Fruit fly (Drosophila melanogaster) whole organism, embryonic: ENCODE results near the gene lobo.

Source experiments
- Ada2b ChIP-seq: fragments of 200-800 bp; sonication (Bioruptor generic); IDR thresholded peaks from 2 replicates; pipeline ENCODE4 v1.3.6; 2022; ENCODE audit warnings: missing biosample characterization, missing genetic modification characterization
- Asciz ChIP-seq: fragments of 200-800 bp; sonication (Bioruptor generic); optimal IDR thresholded peaks from 2 replicates; lab custom pipeline; 2017; ENCODE audit warnings: missing biosample characterization, mild to moderate bottlenecking, missing genetic modification characterization, missing genetic modification reagents
- BtbVII ChIP-seq: fragments of 200-800 bp; sonication (Bioruptor generic); optimal IDR thresholded peaks from 3 replicates; lab custom pipeline; 2017; ENCODE audit warnings: missing biosample characterization, mild to moderate bottlenecking, missing genetic modification characterization
- CG10543 ChIP-seq: fragments of 200-800 bp; sonication (Bioruptor generic); optimal IDR thresholded peaks from 3 replicates; lab custom pipeline; 2017; ENCODE audit warnings: missing biosample characterization, mild to moderate bottlenecking, missing genetic modification characterization, moderate library complexity
- CG10654 ChIP-seq: fragments of 200-800 bp; sonication (Bioruptor generic); optimal IDR thresholded peaks from 2 replicates; lab custom pipeline; 2016; ENCODE audit warnings: missing biosample characterization, missing genetic modification characterization
- CG11723 ChIP-seq: fragments of 200-800 bp; sonication (Bioruptor generic); optimal IDR thresholded peaks from 2 replicates; lab custom pipeline; 2017; ENCODE audit warnings: missing biosample characterization, mild to moderate bottlenecking, missing genetic modification characterization
- CG12104 ChIP-seq: fragments of 200-800 bp; sonication (Bioruptor generic); optimal IDR thresholded peaks from 3 replicates; lab custom pipeline; 2016; ENCODE audit warnings: missing biosample characterization, missing genetic modification characterization
- CG12299 ChIP-seq: fragments of 200-800 bp; sonication (Bioruptor generic); optimal IDR thresholded peaks from 2 replicates; lab custom pipeline; 2018; ENCODE audit warnings: missing biosample characterization, mild to moderate bottlenecking, missing genetic modification characterization
- CG13775 ChIP-seq: fragments of 200-800 bp; sonication (Bioruptor generic); optimal IDR thresholded peaks from 3 replicates; lab custom pipeline; 2017; ENCODE audit warnings: missing biosample characterization, mild to moderate bottlenecking, missing genetic modification characterization
- CG13894 ChIP-seq: fragments of 200-800 bp; sonication (Bioruptor generic); optimal IDR thresholded peaks from 3 replicates; lab custom pipeline; 2018; ENCODE audit warnings: missing biosample characterization, mild to moderate bottlenecking, missing genetic modification characterization, moderate library complexity
- CG14014 ChIP-seq: fragments of 200-800 bp; sonication (Bioruptor generic); IDR thresholded peaks from 2 replicates; pipeline ENCODE4 v1.3.6; 2022; ENCODE audit warnings: missing biosample characterization, missing genetic modification characterization
- CG1529 ChIP-seq: fragments of 200-800 bp; sonication (Bioruptor generic); optimal IDR thresholded peaks from 3 replicates; lab custom pipeline; 2018; ENCODE audit warnings: missing biosample characterization, missing genetic modification characterization
- CG16813 ChIP-seq: fragments of 200-800 bp; sonication (Bioruptor generic); IDR thresholded peaks from 3 replicates; pipeline ENCODE4 v1.3.6; 2022; ENCODE audit warnings: missing biosample characterization, missing genetic modification characterization; ENCODE audit not compliant: partially characterized antibody
- CG18011 ChIP-seq: fragments of 200-800 bp; sonication (Bioruptor generic); optimal IDR thresholded peaks from 2 replicates; lab custom pipeline; 2017; ENCODE audit warnings: missing biosample characterization, missing genetic modification characterization, mild to moderate bottlenecking, moderate library complexity, missing genotype
- CG2120 ChIP-seq: fragments of 200-800 bp; sonication (Bioruptor generic); optimal IDR thresholded peaks from 3 replicates; lab custom pipeline; 2016; ENCODE audit warnings: missing biosample characterization, missing genetic modification characterization
- CG3281 ChIP-seq: fragments of 200-800 bp; sonication (Bioruptor generic); optimal IDR thresholded peaks from 3 replicates; lab custom pipeline; 2017; ENCODE audit warnings: missing biosample characterization, mild to moderate bottlenecking, missing genetic modification characterization
- CG3847 ChIP-seq: fragments of 200-800 bp; sonication (Bioruptor generic); IDR thresholded peaks from 2 replicates; pipeline ENCODE4 v1.3.6; 2022; ENCODE audit warnings: missing biosample characterization, missing genetic modification characterization
- CG4617 ChIP-seq: fragments of 200-800 bp; sonication (Bioruptor generic); optimal IDR thresholded peaks from 3 replicates; lab custom pipeline; 2016; ENCODE audit warnings: missing biosample characterization, missing genetic modification characterization, borderline replicate concordance
- CG4854 ChIP-seq: fragments of 200-800 bp; sonication (Bioruptor generic); optimal IDR thresholded peaks from 2 replicates; lab custom pipeline; 2016; ENCODE audit warnings: missing biosample characterization, missing genetic modification characterization, inconsistent platforms
- CG7372 ChIP-seq: fragments of 200-800 bp; sonication (Bioruptor generic); IDR thresholded peaks from 2 replicates; pipeline ENCODE4 v1.3.6; 2022; ENCODE audit warnings: missing biosample characterization, missing genetic modification characterization
- CG7987 ChIP-seq: fragments of 200-800 bp; sonication (Bioruptor generic); optimal IDR thresholded peaks from 2 replicates; lab custom pipeline; 2018; ENCODE audit warnings: missing biosample characterization, mild to moderate bottlenecking, missing genetic modification characterization, moderate library complexity
- CG8089 ChIP-seq: fragments of 200-800 bp; sonication (Bioruptor generic); optimal IDR thresholded peaks from 3 replicates; lab custom pipeline; 2016; ENCODE audit warnings: missing biosample characterization, missing genetic modification characterization
- Camta ChIP-seq: fragments of 200-800 bp; sonication (Bioruptor generic); optimal IDR thresholded peaks from 2 replicates; lab custom pipeline; 2016; ENCODE audit warnings: missing biosample characterization, missing genetic modification characterization
- Chrac-16 ChIP-seq: fragments of 200-800 bp; sonication (Bioruptor generic); optimal IDR thresholded peaks from 3 replicates; lab custom pipeline; 2016; ENCODE audit warnings: missing biosample characterization, missing genetic modification characterization
- CrebB ChIP-seq: fragments of 200-800 bp; sonication (Bioruptor generic); optimal IDR thresholded peaks from 3 replicates; lab custom pipeline; 2018; ENCODE audit warnings: missing biosample characterization, mild to moderate bottlenecking, missing genetic modification characterization
- Dfd ChIP-seq, 2 experiments: fragments of >200 bp; optimal IDR thresholded peaks; 2 replicates each; lab custom pipeline; 2017; ENCODE audit warnings: missing biosample characterization in 2 of 2, missing genetic modification characterization in 2 of 2
- Elba2 ChIP-seq: fragments of 200-800 bp; sonication (Bioruptor generic); optimal IDR thresholded peaks from 3 replicates; lab custom pipeline; 2016; ENCODE audit warnings: missing biosample characterization, missing genetic modification characterization
- Ets65A ChIP-seq: fragments of 200-800 bp; sonication (Bioruptor generic); peaks from one replicate; lab custom pipeline; 2016; ENCODE audit warnings: missing biosample characterization, missing genetic modification characterization
- Gsc ChIP-seq: fragments of 200-800 bp; sonication (Bioruptor generic); IDR thresholded peaks from 2 replicates; pipeline ENCODE4 v1.3.6; 2022; ENCODE audit warnings: missing biosample characterization, missing genetic modification characterization
- Hand ChIP-seq: fragments of 200-800 bp; sonication (Bioruptor generic); optimal IDR thresholded peaks from 2 replicates; lab custom pipeline; 2017; ENCODE audit warnings: mild to moderate bottlenecking, missing biosample characterization, missing genetic modification reagents, missing genetic modification characterization
- Hsf ChIP-seq: fragments of 200-800 bp; sonication (Bioruptor generic); optimal IDR thresholded peaks from 3 replicates; lab custom pipeline; 2016; ENCODE audit warnings: missing biosample characterization, missing genetic modification characterization
- Mes4 ChIP-seq: fragments of 200-800 bp; sonication (Bioruptor generic); optimal IDR thresholded peaks from 2 replicates; lab custom pipeline; 2016; ENCODE audit warnings: missing biosample characterization, missing genetic modification characterization
- YL-1 ChIP-seq: fragments of 200-800 bp; sonication (Bioruptor generic); optimal IDR thresholded peaks from 3 replicates; lab custom pipeline; 2017; ENCODE audit warnings: missing biosample characterization, mild to moderate bottlenecking, missing genetic modification characterization
- ab ChIP-seq: fragments of 200-800 bp; sonication (Bioruptor generic); optimal IDR thresholded peaks from 2 replicates; lab custom pipeline; 2016; ENCODE audit warnings: missing biosample characterization, missing genetic modification characterization
- al ChIP-seq: fragments of 200-800 bp; sonication (Bioruptor generic); IDR thresholded peaks from 2 replicates; pipeline ENCODE4 v1.3.6; 2022; ENCODE audit warnings: missing biosample characterization, missing genetic modification characterization
- amos ChIP-seq: fragments of 200-800 bp; sonication (Bioruptor generic); IDR thresholded peaks from 2 replicates; pipeline ENCODE4 v1.3.6; 2022; ENCODE audit warnings: missing biosample characterization, missing genetic modification characterization; ENCODE audit not compliant: partially characterized antibody
- chn ChIP-seq: fragments of 200-800 bp; sonication (Bioruptor generic); optimal IDR thresholded peaks from 2 replicates; lab custom pipeline; 2016; ENCODE audit warnings: missing biosample characterization, missing genetic modification characterization
- dati ChIP-seq: fragments of 200-800 bp; sonication (Bioruptor generic); IDR thresholded peaks from 2 replicates; pipeline ENCODE4 v1.3.6; 2022; ENCODE audit warnings: missing biosample characterization, missing genetic modification characterization
- eve ChIP-seq, 2 experiments: fragments of >200 bp; optimal IDR thresholded peaks; 2 replicates each; lab custom pipeline; 2017; ENCODE audit warnings: missing biosample characterization in 2 of 2, missing genetic modification characterization in 2 of 2
- eyg ChIP-seq: fragments of 200-800 bp; sonication (Bioruptor generic); optimal IDR thresholded peaks from 3 replicates; lab custom pipeline; 2016; ENCODE audit warnings: missing biosample characterization, missing genetic modification characterization
- gcm2 ChIP-seq: fragments of 200-800 bp; sonication (Bioruptor generic); optimal IDR thresholded peaks from 2 replicates; lab custom pipeline; 2016; ENCODE audit warnings: missing biosample characterization, missing genetic modification characterization
- mld ChIP-seq: fragments of 200-800 bp; sonication (Bioruptor generic); IDR thresholded peaks from 3 replicates; pipeline ENCODE4 v1.3.6; 2022; ENCODE audit warnings: missing biosample characterization, missing genetic modification characterization; ENCODE audit not compliant: partially characterized antibody
- oc ChIP-seq: fragments of 200-800 bp; sonication (Bioruptor generic); optimal IDR thresholded peaks from 2 replicates; lab custom pipeline; 2018; ENCODE audit warnings: missing biosample characterization, mild to moderate bottlenecking, missing genetic modification characterization, moderate library complexity
- org-1 ChIP-seq: fragments of 200-800 bp; sonication (Bioruptor generic); optimal IDR thresholded peaks from 2 replicates; lab custom pipeline; 2017; ENCODE audit warnings: missing biosample characterization, missing genetic modification characterization
- phol ChIP-seq: fragments of 200-800 bp; sonication (Bioruptor generic); optimal IDR thresholded peaks from 3 replicates; lab custom pipeline; 2018; ENCODE audit warnings: missing biosample characterization, mild to moderate bottlenecking, missing genetic modification characterization, moderate library complexity
- rib ChIP-seq: fragments of 200-800 bp; sonication (Bioruptor generic); IDR thresholded peaks from 2 replicates; pipeline ENCODE4 v1.3.6; 2022; ENCODE audit warnings: missing biosample characterization, missing genetic modification characterization
- sr ChIP-seq: fragments of 200-800 bp; sonication (Bioruptor generic); IDR thresholded peaks from 3 replicates; pipeline ENCODE4 v1.3.6; 2022; ENCODE audit warnings: missing biosample characterization, missing genetic modification characterization
- trh ChIP-seq: fragments of 200-800 bp; sonication (Bioruptor generic); optimal IDR thresholded peaks from 2 replicates; lab custom pipeline; 2016; ENCODE audit warnings: missing biosample characterization, missing genetic modification characterization
- twi ChIP-seq: fragments of 200-800 bp; optimal IDR thresholded peaks from 2 replicates; lab custom pipeline; 2019; ENCODE audit warnings: missing biosample characterization, mild to moderate bottlenecking, missing genetic modification characterization, moderate library complexity
- usp ChIP-seq: fragments of >200 bp; optimal IDR thresholded peaks from 2 replicates; lab custom pipeline; 2017; ENCODE audit warnings: missing biosample characterization, missing genetic modification characterization
- vnd ChIP-seq: fragments of 200-800 bp; sonication (Bioruptor generic); IDR thresholded peaks from 3 replicates; pipeline ENCODE4 v1.3.6; 2022; ENCODE audit warnings: missing biosample characterization, missing genetic modification characterization; ENCODE audit not compliant: partially characterized antibody
- wdn ChIP-seq: fragments of 200-800 bp; sonication (Bioruptor generic); IDR thresholded peaks from 2 replicates; pipeline ENCODE4 v1.3.6; 2022; ENCODE audit warnings: missing biosample characterization, missing genetic modification characterization

The lobo gene

DNA sequence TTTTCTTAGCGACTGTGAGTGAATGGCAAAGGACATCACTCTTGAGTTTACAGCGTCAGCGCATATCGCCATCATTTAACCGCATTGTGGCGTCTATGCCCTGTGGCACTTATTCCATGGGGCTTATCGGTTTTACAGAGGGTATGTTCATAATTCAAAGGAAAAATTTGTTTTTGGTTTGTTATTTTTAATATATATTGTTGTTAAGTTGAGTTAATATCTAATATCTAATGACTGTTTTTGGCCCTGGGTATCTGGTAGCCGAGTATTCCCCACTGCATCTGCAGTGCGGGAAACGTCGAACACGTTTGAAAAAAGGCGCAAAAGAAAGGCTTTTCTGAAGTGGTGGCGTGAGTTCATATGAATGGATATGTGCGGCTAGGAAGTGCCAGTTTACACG lies 15.1 kb downstream of the lobo start (continued):
- TF ChIP-seq CG7987 (GFP tag; lab: Kevin White, UChicago) (no peak), mld (GFP tag; lab: Robert Waterston, UW) (no peak), CG14014 (peak; percentile 61), CG4617 (GFP tag; lab: Kevin White, UChicago) (peak; percentile 37), twi (peak; percentile 79), Camta (no peak), CG18011 (GFP tag; lab: Kevin White, UChicago) (no peak), ab (no peak), CG12104 (peak; percentile 12), CG8089 (GFP tag; lab: Kevin White, UChicago) (peak; percentile 43), CG4854 (GFP tag; lab: Kevin White, UChicago) (no peak), trh (no peak), amos (no peak), CG7372 (GFP tag; lab: Robert Waterston, UW) (peak; percentile 22; the same call in 1 of the 2 replicates), wdn (GFP tag; lab: Robert Waterston, UW) (no peak), eve (GFP tag; optimal IDR thresholded peaks at IDR 0.05; lab: Kevin White, UChicago) (no peak), CG13894 (tag; lab: Kevin White, UChicago) (no peak), gcm2 (GFP tag; lab: Kevin White, UChicago) (peak; percentile 12), usp (GFP tag; lab: Kevin White, UChicago) (no peak), CG10654 (GFP tag; lab: Kevin White, UChicago) (no peak), sr (GFP tag; lab: Robert Waterston, UW) (peak; percentile 24; the same call in 1 of the 3 replicates), Ets65A (GFP tag; lab: Kevin White, UChicago) (no peak), CG13775 (peak; percentile 77), rib (GFP tag; lab: Robert Waterston, UW) (no peak), CG12299 (tag; lab: Kevin White, UChicago) (no peak), Gsc (GFP tag; lab: Robert Waterston, UW) (no peak), chn (peak; percentile 89), CG11723 (GFP tag; lab: Kevin White, UChicago) (peak; percentile 15), oc (tag; lab: Kevin White, UChicago) (peak; percentile 66), CG2120 (GFP tag; lab: Kevin White, UChicago) (peak; percentile 29), Hand (GFP tag; lab: Kevin White, UChicago) (no peak), Ada2b (GFP tag; lab: Robert Waterston, UW) (peak; percentile 60), al (GFP tag; lab: Robert Waterston, UW) (no peak), org-1 (GFP tag; lab: Kevin White, UChicago) (peak; percentile 22), CrebB (peak; percentile 13), CG10543 (GFP tag; lab: Kevin White, UChicago) (no peak), vnd (GFP tag; lab: Robert Waterston, UW) (no peak), CG3281 (GFP tag; lab: Kevin White, UChicago) (no peak), Elba2 (peak; percentile 75), BtbVII (no peak), eyg (no peak), Chrac-16 (GFP tag; lab: Kevin White, UChicago) (peak; percentile 83), Asciz (GFP tag; lab: Kevin White, UChicago) (peak; percentile 31), Dfd (GFP tag; optimal IDR thresholded peaks at IDR 0.05; lab: Kevin White, UChicago) (no peak), Mes4 (peak; percentile 53), CG1529 (GFP tag; lab: Kevin White, UChicago) (peak; percentile 63), CG16813 (GFP tag; lab: Robert Waterston, UW) (peak; percentile 42; the same call in 1 of the 3 replicates), CG3847 (GFP tag; lab: Robert Waterston, UW) (peak; percentile 56), dati (GFP tag; lab: Robert Waterston, UW) (no peak), Hsf (peak; percentile 80), phol (peak; percentile 53), YL-1 (no peak)
